Fruit fly (Drosophila melanogaster): ENCODE data around the gene RhoL.

The RhoL gene

DNA sequence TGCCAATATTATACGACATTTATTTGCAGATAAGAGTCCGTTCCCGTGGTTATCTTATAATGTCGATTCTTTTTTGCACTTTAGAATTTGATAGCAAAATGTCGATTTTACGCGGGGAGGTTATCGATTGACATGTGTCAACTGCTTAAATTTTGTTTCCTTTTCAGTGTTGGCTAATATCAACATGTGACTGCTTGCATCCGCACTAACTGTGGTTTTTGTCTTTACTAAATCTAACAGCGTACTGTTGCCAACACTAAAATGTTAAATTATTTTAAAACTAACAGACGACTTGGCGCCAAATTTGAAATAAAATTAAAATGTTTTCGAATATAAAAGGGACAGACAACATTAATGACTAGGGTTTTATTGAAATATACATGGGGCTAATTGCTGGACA is 5.6 kb downstream of the RhoL start (continued):
- TF ChIP-seq ssp (GFP tag; IDR thresholded peaks at IDR 0.05) (peak; percentile 66), CG12155 (GFP tag; optimal IDR thresholded peaks at IDR 0.05) (peak; percentile 78), usp (GFP tag; optimal IDR thresholded peaks at IDR 0.05) (no peak), CG6654 (GFP tag; optimal IDR thresholded peaks at IDR 0.05) (no peak), Dad (GFP tag; optimal IDR thresholded peaks at IDR 0.05) (peak; percentile 81), ham (GFP tag; IDR thresholded peaks at IDR 0.05) (no peak; the same call in 1 of the 2 replicates), Lhr (GFP tag; optimal IDR thresholded peaks at IDR 0.05) (peak; percentile 91), ato (GFP tag; IDR thresholded peaks at IDR 0.05; ENCODE audit: partially characterized antibody) (peak; percentile 71), Chrac-16 (GFP tag; optimal IDR thresholded peaks at IDR 0.05) (peak; percentile 54), Six4 (GFP tag; optimal IDR thresholded peaks at IDR 0.05) (peak; percentile 20), dati (GFP tag; IDR thresholded peaks at IDR 0.05) (no peak), CG13296 (GFP tag; optimal IDR thresholded peaks at IDR 0.05) (peak; percentile 20), org-1 (GFP tag; optimal IDR thresholded peaks at IDR 0.05) (peak; percentile 15), cad (GFP tag; optimal IDR thresholded peaks at IDR 0.05) (no peak), Bteb2 (GFP tag; optimal IDR thresholded peaks at IDR 0.05) (peak; percentile 81), Dip2 (GFP tag; IDR thresholded peaks at IDR 0.05) (no peak), MESR4 (GFP tag; optimal IDR thresholded peaks at IDR 0.05) (peak; percentile 23), dimm (GFP tag; IDR thresholded peaks at IDR 0.05) (no peak), Sry-δ (GFP tag; optimal IDR thresholded peaks at IDR 0.05) (peak; percentile 76), Pdp1 (GFP tag; optimal IDR thresholded peaks at IDR 0.05) (peak; percentile 79 to 84), CG10654 (GFP tag; optimal IDR thresholded peaks at IDR 0.05) (peak; percentile 50), tap (tag; optimal IDR thresholded peaks at IDR 0.05) (no peak), ase (GFP tag; IDR thresholded peaks at IDR 0.05) (no peak), jing (GFP tag; optimal IDR thresholded peaks at IDR 0.05) (peak; percentile 44), Dref (GFP tag; IDR thresholded peaks at IDR 0.05) (peak; percentile 98), lilli (GFP tag; optimal IDR thresholded peaks at IDR 0.05) (peak; percentile 88), vvl (GFP tag; IDR thresholded peaks at IDR 0.05) (peak; percentile 89), CG13624 (GFP tag; optimal IDR thresholded peaks at IDR 0.05) (peak; percentile 93), Asciz (GFP tag; optimal IDR thresholded peaks at IDR 0.05) (no peak), CG34224 (GFP tag; IDR thresholded peaks at IDR 0.05; ENCODE audit: partially characterized antibody) (peak; percentile 36; the same call in 1 of the 3 replicates), CG9876 (GFP tag; optimal IDR thresholded peaks at IDR 0.05) (peak; percentile 73), CG13775 (GFP tag; optimal IDR thresholded peaks at IDR 0.05) (peak; percentile 89), CG1832 (GFP tag; optimal IDR thresholded peaks at IDR 0.05) (no peak), ranshi (GFP tag; IDR thresholded peaks at IDR 0.05) (no peak; the same call in 1 of the 2 replicates), CG16863 (GFP tag; optimal IDR thresholded peaks at IDR 0.05) (peak; percentile 42), al (GFP tag; IDR thresholded peaks at IDR 0.05) (peak; percentile 67), CG7963 (GFP tag; IDR thresholded peaks at IDR 0.05; ENCODE audit: partially characterized antibody) (peak; percentile 42; the same call in 2 of the 3 replicates), CG15696 (tag; optimal IDR thresholded peaks at IDR 0.05) (peak; percentile 44), pho (GFP tag; optimal IDR thresholded peaks at IDR 0.05) (peak; percentile 85), Nf-YC (tag; optimal IDR thresholded peaks at IDR 0.05) (peak; percentile 70), peb (GFP tag; IDR thresholded peaks at IDR 0.05) (no peak), hbn (GFP tag; IDR thresholded peaks at IDR 0.05; ENCODE audit: partially characterized antibody) (peak; percentile 39; the same call in 1 of the 2 replicates), vnd (GFP tag; IDR thresholded peaks at IDR 0.05; ENCODE audit: partially characterized antibody) (no peak), CG2129 (GFP tag; IDR thresholded peaks at IDR 0.05; ENCODE audit: partially characterized antibody) (no peak), zf30C (GFP tag; optimal IDR thresholded peaks at IDR 0.05) (no peak), sc (optimal IDR thresholded peaks at IDR 0.05) (no peak), sc (GFP tag; optimal IDR thresholded peaks at IDR 0.05) (no peak), Doc2 (GFP tag; IDR thresholded peaks at IDR 0.05) (no peak), CG11696 (GFP tag; IDR thresholded peaks at IDR 0.05) (no peak), scrt (GFP tag; optimal IDR thresholded peaks at IDR 0.05) (no peak), CG14965 (GFP tag; optimal IDR thresholded peaks at IDR 0.05; ENCODE audit: borderline replicate concordance) (no peak)
